Fruit fly (Drosophila melanogaster) whole organism, embryonic: ENCODE data around the gene Acph-1.
A peak's percentile ranks its signal among the peaks of the same experiment; 100 is the strongest.

Experiments used
- Abd-B ChIP-seq: fragments of 200-800 bp; sonication (Bioruptor generic); optimal IDR thresholded peaks from 2 replicates; lab custom pipeline; 2018; ENCODE audit warnings: missing biosample characterization, mild to moderate bottlenecking, missing genetic modification characterization, moderate library complexity
- Bgb ChIP-seq: fragments of 200-800 bp; sonication (Bioruptor generic); IDR thresholded peaks from 2 replicates; pipeline ENCODE4 v1.3.6; 2022; ENCODE audit warnings: missing biosample characterization, missing genetic modification characterization; ENCODE audit not compliant: partially characterized antibody
- Bteb2 ChIP-seq: fragments of 200-800 bp; sonication (Bioruptor generic); optimal IDR thresholded peaks from 2 replicates; lab custom pipeline; 2016; ENCODE audit warnings: missing biosample characterization, missing genetic modification characterization
- CG10979 ChIP-seq: fragments of 200-800 bp; sonication (Bioruptor generic); optimal IDR thresholded peaks from 2 replicates; lab custom pipeline; 2018; ENCODE audit warnings: missing biosample characterization, mild to moderate bottlenecking, missing genetic modification characterization, moderate library complexity
- CG11723 ChIP-seq: fragments of 200-800 bp; sonication (Bioruptor generic); optimal IDR thresholded peaks from 2 replicates; lab custom pipeline; 2017; ENCODE audit warnings: missing biosample characterization, mild to moderate bottlenecking, missing genetic modification characterization
- CG12236 ChIP-seq: fragments of 200-800 bp; sonication (Bioruptor generic); optimal IDR thresholded peaks from 2 replicates; lab custom pipeline; 2016; ENCODE audit warnings: missing biosample characterization, missing genetic modification characterization
- CG12659 ChIP-seq: fragments of 200-800 bp; sonication (Bioruptor generic); optimal IDR thresholded peaks from 3 replicates; lab custom pipeline; 2017; ENCODE audit warnings: mild to moderate bottlenecking, missing biosample characterization, missing genetic modification reagents, missing genetic modification characterization
- CG1529 ChIP-seq: fragments of 200-800 bp; sonication (Bioruptor generic); optimal IDR thresholded peaks from 3 replicates; lab custom pipeline; 2018; ENCODE audit warnings: missing biosample characterization, missing genetic modification characterization
- CG17186 ChIP-seq: fragments of 200-800 bp; sonication (Bioruptor generic); optimal IDR thresholded peaks from 3 replicates; lab custom pipeline; 2017; ENCODE audit warnings: missing biosample characterization, missing genetic modification reagents, missing genetic modification characterization
- CG1792 ChIP-seq: fragments of 200-800 bp; sonication (Bioruptor generic); optimal IDR thresholded peaks from 2 replicates; lab custom pipeline; 2016; ENCODE audit warnings: missing biosample characterization, missing genetic modification characterization
- CG2120 ChIP-seq: fragments of 200-800 bp; sonication (Bioruptor generic); optimal IDR thresholded peaks from 3 replicates; lab custom pipeline; 2016; ENCODE audit warnings: missing biosample characterization, missing genetic modification characterization
- CG2678 ChIP-seq: fragments of 200-800 bp; sonication (Bioruptor generic); optimal IDR thresholded peaks from 3 replicates; lab custom pipeline; 2019; ENCODE audit warnings: missing biosample characterization, mild to moderate bottlenecking, missing genetic modification characterization, moderate library complexity
- CG32532 ChIP-seq: fragments of 200-800 bp; sonication (Bioruptor generic); IDR thresholded peaks from 2 replicates; pipeline ENCODE4 v1.3.6; 2022; ENCODE audit warnings: missing biosample characterization, missing genetic modification characterization
- CG34422 ChIP-seq: fragments of 200-800 bp; sonication (Bioruptor generic); IDR thresholded peaks from 3 replicates; pipeline ENCODE4 v1.3.6; 2022; ENCODE audit warnings: missing biosample characterization, missing genetic modification characterization
- CG3838 ChIP-seq: fragments of 200-800 bp; sonication (Bioruptor generic); optimal IDR thresholded peaks from 3 replicates; lab custom pipeline; 2016; ENCODE audit warnings: missing biosample characterization, missing genetic modification characterization
- CG3995 ChIP-seq: fragments of 200-800 bp; sonication (Bioruptor generic); optimal IDR thresholded peaks from 3 replicates; lab custom pipeline; 2016; ENCODE audit warnings: missing biosample characterization, missing genetic modification characterization
- CG8924 ChIP-seq: fragments of 200-800 bp; optimal IDR thresholded peaks from 3 replicates; lab custom pipeline; 2019; ENCODE audit warnings: missing biosample characterization, mild to moderate bottlenecking, missing genetic modification characterization, moderate library complexity
- CG9609 ChIP-seq: fragments of 200-800 bp; sonication (Bioruptor generic); optimal IDR thresholded peaks from 3 replicates; lab custom pipeline; 2016; ENCODE audit warnings: missing biosample characterization, missing genetic modification characterization
- Chrac-16 ChIP-seq: fragments of 200-800 bp; sonication (Bioruptor generic); optimal IDR thresholded peaks from 3 replicates; lab custom pipeline; 2016; ENCODE audit warnings: missing biosample characterization, missing genetic modification characterization
- CrebB ChIP-seq: fragments of 200-800 bp; sonication (Bioruptor generic); optimal IDR thresholded peaks from 3 replicates; lab custom pipeline; 2018; ENCODE audit warnings: missing biosample characterization, mild to moderate bottlenecking, missing genetic modification characterization
- D ChIP-seq, 2 experiments: fragments of 200-800 bp in 1 of 2; fragments of >200 bp in 1 of 2; sonication (Bioruptor generic) in 1 of 2; optimal IDR thresholded peaks; 2 replicates in 1 of 2; 3 replicates in 1 of 2; lab custom pipeline; 2017; ENCODE audit warnings: mild to moderate bottlenecking in 1 of 2, missing biosample characterization in 1 of 2, missing genetic modification characterization in 1 of 2, missing genetic modification reagents in 1 of 2
- Dref ChIP-seq: fragments of 200-800 bp; sonication (Bioruptor generic); IDR thresholded peaks from 2 replicates; pipeline ENCODE4 v1.3.6; 2022; ENCODE audit warnings: missing biosample characterization, missing genetic modification characterization
- Drgx ChIP-seq: fragments of 200-800 bp; sonication (Bioruptor generic); IDR thresholded peaks from 2 replicates; pipeline ENCODE4 v1.3.6; 2022; ENCODE audit warnings: missing biosample characterization, missing genetic modification characterization
- Hmr ChIP-seq: fragments of 200-800 bp; sonication (Bioruptor generic); optimal IDR thresholded peaks from 3 replicates; lab custom pipeline; 2017; ENCODE audit warnings: mild to moderate bottlenecking, missing biosample characterization, missing genetic modification reagents, missing genetic modification characterization
- Hr78 ChIP-seq, 2 experiments: fragments of 200-800 bp in 1 of 2; fragments of >200 bp in 1 of 2; sonication (Bioruptor generic) in 1 of 2; optimal IDR thresholded peaks; 2 replicates each; lab custom pipeline; 2017 to 2019; ENCODE audit warnings: missing biosample characterization in 2 of 2, missing genetic modification characterization in 2 of 2, mild to moderate bottlenecking in 1 of 2, moderate library complexity in 1 of 2
- Kr ChIP-seq: fragments of 200-800 bp; sonication (Bioruptor generic); optimal IDR thresholded peaks from 2 replicates; lab custom pipeline; 2017; ENCODE audit warnings: missing biosample characterization, mild to moderate bottlenecking, missing genetic modification characterization
- Neu2 ChIP-seq: fragments of 200-800 bp; sonication (Bioruptor generic); optimal IDR thresholded peaks from 3 replicates; lab custom pipeline; 2016; ENCODE audit warnings: missing biosample characterization, missing genetic modification characterization, borderline replicate concordance
- Pdp1 ChIP-seq, 2 experiments: fragments of 200-800 bp; sonication (Bioruptor generic); optimal IDR thresholded peaks; 3 replicates each; lab custom pipeline; 2016; ENCODE audit warnings: missing biosample characterization in 2 of 2, missing genetic modification characterization in 2 of 2, mild to moderate bottlenecking in 1 of 2, moderate library complexity in 1 of 2
- Rfx ChIP-seq: fragments of 200-800 bp; sonication (Bioruptor generic); IDR thresholded peaks from 2 replicates; pipeline ENCODE4 v1.3.6; 2022; ENCODE audit warnings: missing biosample characterization, missing genetic modification characterization
- Sin3A ChIP-seq: fragments of >200 bp; optimal IDR thresholded peaks from 2 replicates; lab custom pipeline; 2018
- Sry-δ ChIP-seq: fragments of 200-800 bp; sonication (Bioruptor generic); optimal IDR thresholded peaks from 2 replicates; lab custom pipeline; 2016; ENCODE audit warnings: missing biosample characterization, missing genetic modification characterization
- abd-A ChIP-seq: fragments of 200-800 bp; sonication (Bioruptor generic); optimal IDR thresholded peaks from 3 replicates; lab custom pipeline; 2019; ENCODE audit warnings: missing biosample characterization, mild to moderate bottlenecking, missing genetic modification characterization, moderate library complexity
- bcd ChIP-seq: fragments of 200-800 bp; sonication (Bioruptor generic); optimal IDR thresholded peaks from 2 replicates; lab custom pipeline; 2017; ENCODE audit warnings: missing biosample characterization, mild to moderate bottlenecking, missing genetic modification characterization
- caup ChIP-seq: fragments of 200-800 bp; sonication (Bioruptor generic); optimal IDR thresholded peaks from 3 replicates; lab custom pipeline; 2017; ENCODE audit warnings: missing biosample characterization, mild to moderate bottlenecking, missing genetic modification characterization, moderate library complexity; ENCODE audit not compliant: severe bottlenecking
- ci ChIP-seq: fragments of 200-800 bp; sonication (Bioruptor generic); IDR thresholded peaks from 3 replicates; pipeline ENCODE4 v1.3.6; 2022; ENCODE audit warnings: missing biosample characterization, missing genetic modification characterization
- gcm ChIP-seq: fragments of 200-800 bp; sonication (Bioruptor generic); optimal IDR thresholded peaks from 2 replicates; lab custom pipeline; 2019; ENCODE audit warnings: missing biosample characterization, mild to moderate bottlenecking, missing genetic modification characterization, moderate library complexity
- gem ChIP-seq: fragments of 200-800 bp; sonication (Bioruptor generic); optimal IDR thresholded peaks from 2 replicates; lab custom pipeline; 2019; ENCODE audit warnings: missing biosample characterization, mild to moderate bottlenecking, missing genetic modification characterization, moderate library complexity
- inv ChIP-seq: fragments of 200-800 bp; sonication (Bioruptor generic); IDR thresholded peaks from 2 replicates; pipeline ENCODE4 v1.3.6; 2022; ENCODE audit warnings: missing biosample characterization, missing genetic modification characterization; ENCODE audit not compliant: partially characterized antibody
- jumu ChIP-seq: fragments of 200-800 bp; sonication (Bioruptor generic); optimal IDR thresholded peaks from 3 replicates; lab custom pipeline; 2016; ENCODE audit warnings: missing biosample characterization, missing genetic modification characterization
- lbe ChIP-seq: fragments of 200-800 bp; sonication (Bioruptor generic); optimal IDR thresholded peaks from 2 replicates; lab custom pipeline; 2016; ENCODE audit warnings: missing biosample characterization, mild to moderate bottlenecking, missing genetic modification characterization
- mld ChIP-seq: fragments of 200-800 bp; sonication (Bioruptor generic); IDR thresholded peaks from 3 replicates; pipeline ENCODE4 v1.3.6; 2022; ENCODE audit warnings: missing biosample characterization, missing genetic modification characterization; ENCODE audit not compliant: partially characterized antibody
- nom ChIP-seq: fragments of 200-800 bp; sonication (Bioruptor generic); optimal IDR thresholded peaks from 2 replicates; lab custom pipeline; 2017; ENCODE audit warnings: missing biosample characterization, missing genetic modification characterization, mild to moderate bottlenecking, moderate library complexity, missing genetic modification reagents
- sd ChIP-seq: fragments of 200-800 bp; sonication (Bioruptor generic); optimal IDR thresholded peaks from 3 replicates; lab custom pipeline; 2018; ENCODE audit warnings: missing biosample characterization, mild to moderate bottlenecking, missing genetic modification characterization, moderate library complexity
- slbo ChIP-seq: fragments of 200-800 bp; sonication (Bioruptor generic); IDR thresholded peaks from 2 replicates; pipeline ENCODE4 v1.3.6; 2022; ENCODE audit warnings: missing biosample characterization, missing genetic modification characterization
- slou ChIP-seq: fragments of 200-800 bp; sonication (Bioruptor generic); optimal IDR thresholded peaks from 3 replicates; lab custom pipeline; 2016; ENCODE audit warnings: missing biosample characterization, missing genetic modification characterization
- sob ChIP-seq: fragments of 200-800 bp; sonication (Bioruptor generic); IDR thresholded peaks from 2 replicates; pipeline ENCODE4 v1.3.6; 2022; ENCODE audit warnings: missing biosample characterization, missing genetic modification characterization
- stc ChIP-seq: fragments of 200-800 bp; sonication (Bioruptor generic); IDR thresholded peaks from 2 replicates; pipeline ENCODE4 v1.3.6; 2022; ENCODE audit warnings: missing biosample characterization, missing genetic modification characterization
- stwl ChIP-seq: fragments of 200-800 bp; sonication (Bioruptor generic); optimal IDR thresholded peaks from 3 replicates; lab custom pipeline; 2018; ENCODE audit warnings: missing biosample characterization, mild to moderate bottlenecking, missing genetic modification characterization, moderate library complexity

The Acph-1 gene

DNA sequence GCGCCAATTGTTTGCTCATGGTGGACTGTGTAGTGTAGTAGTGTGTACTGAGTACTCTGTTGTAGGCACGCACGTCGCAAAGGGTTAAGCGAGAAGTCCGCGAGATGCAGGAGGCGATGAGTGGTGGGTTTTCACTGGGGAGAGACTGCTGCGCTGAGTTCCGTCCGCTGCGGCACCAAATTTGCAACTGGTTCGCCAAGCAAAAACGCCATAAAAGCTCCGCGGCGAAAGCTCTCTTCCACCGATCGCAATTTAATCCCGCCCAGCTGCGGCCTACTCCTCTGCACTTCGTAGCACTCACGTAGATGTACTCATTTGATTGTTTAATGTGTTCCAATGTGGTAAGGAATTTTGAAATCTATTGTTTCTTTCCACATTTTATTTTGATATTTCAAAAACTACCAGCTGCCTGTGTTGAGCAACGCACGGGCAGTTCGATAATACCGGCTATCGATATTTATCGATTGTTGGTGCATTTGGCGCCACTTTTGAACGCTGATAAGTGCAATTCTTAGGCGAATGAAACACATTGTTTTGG lies 21.8 kb upstream of the Acph-1 start, which contains the start of gene CG7920:
Gene CG7920, minus strand, starts transcription at position 308 of the 538 bp plus-strand sequence.
- peak; percentile 48; the same call in 2 of the 3 replicates for TF ChIP-seq ci (GFP tag; lab: Robert Waterston, UW)
- peak; percentile 43 for TF ChIP-seq CG17186 (GFP tag; lab: Kevin White, UChicago)
- peak; percentile 52 for TF ChIP-seq caup (GFP tag; lab: Kevin White, UChicago)
- TF ChIP-seq CG3838 (GFP tag; lab: Kevin White, UChicago) = no peak
- no peak for TF ChIP-seq slou (GFP tag; lab: Kevin White, UChicago)
- TF ChIP-seq abd-A = peak; percentile 37
- peak; percentile 22 for TF ChIP-seq sd
- peak; percentile 55 for TF ChIP-seq lbe (GFP tag; lab: Kevin White, UChicago)
- no peak for TF ChIP-seq Chrac-16
- peak; percentile 69 for TF ChIP-seq Hmr (GFP tag; lab: Kevin White, UChicago)
- peak; percentile 4 for TF ChIP-seq gcm (GFP tag; lab: Kevin White, UChicago)
- peak; percentile 44 for TF ChIP-seq stwl (tag; lab: Kevin White, UChicago)
- TF ChIP-seq CG3995 (GFP tag; lab: Kevin White, UChicago) = no peak
- peak; percentile 8 for TF ChIP-seq CG8924 (tag; lab: Kevin White, UChicago)
- peak; percentile 91 for TF ChIP-seq Dref
- TF ChIP-seq CrebB (tag; lab: Kevin White, UChicago) = peak; percentile 41
- TF ChIP-seq Abd-B (GFP tag; lab: Kevin White, UChicago) = no peak
- TF ChIP-seq Kr = peak; percentile 60
- no peak for TF ChIP-seq bcd (GFP tag; lab: Kevin White, UChicago)
- no peak for TF ChIP-seq CG12236 (GFP tag; lab: Kevin White, UChicago)
- peak; percentile 79 for TF ChIP-seq Bgb (GFP tag; lab: Robert Waterston, UW)
- peak; percentile 13; the same call in 1 of the 3 replicates for TF ChIP-seq mld (GFP tag; lab: Robert Waterston, UW)
- TF ChIP-seq CG9609 (GFP tag; lab: Kevin White, UChicago) = no peak
- peak; percentile 46; the same call in 1 of the 2 replicates for TF ChIP-seq inv (GFP tag; lab: Robert Waterston, UW)
- peak; percentile 0 for TF ChIP-seq CG10979
- no peak for TF ChIP-seq CG1792 (GFP tag; lab: Kevin White, UChicago)
- no peak for TF ChIP-seq CG11723 (GFP tag; lab: Kevin White, UChicago)
- no peak for TF ChIP-seq Hr78 (GFP tag; optimal IDR thresholded peaks at IDR 0.05; lab: Kevin White, UChicago)
- peak; percentile 41; the same call in 1 of the 2 replicates for TF ChIP-seq CG32532
- TF ChIP-seq nom (GFP tag; lab: Kevin White, UChicago) = peak; percentile 77
- peak; percentile 54 for TF ChIP-seq CG2120 (GFP tag; lab: Kevin White, UChicago)
- peak; percentile 55; the same call in 2 of the 3 replicates for TF ChIP-seq CG34422 (GFP tag; lab: Robert Waterston, UW)
- peak; percentile 74 for TF ChIP-seq Sry-δ (GFP tag; lab: Kevin White, UChicago)
- TF ChIP-seq jumu = no peak
- no peak for TF ChIP-seq Neu2 (GFP tag; lab: Kevin White, UChicago)
- no peak for TF ChIP-seq CG1529 (GFP tag; lab: Kevin White, UChicago)
- no peak for TF ChIP-seq Rfx (GFP tag; lab: Robert Waterston, UW)
- peak; percentile 29 for TF ChIP-seq Bteb2 (GFP tag; lab: Kevin White, UChicago)
- no peak for TF ChIP-seq D (optimal IDR thresholded peaks at IDR 0.05; lab: Kevin White, UChicago)
- TF ChIP-seq D (GFP tag; optimal IDR thresholded peaks at IDR 0.05; lab: Kevin White, UChicago) = no peak
- TF ChIP-seq Sin3A (lab: Kevin White, UChicago) = peak; percentile 71
- TF ChIP-seq Pdp1 (GFP tag; optimal IDR thresholded peaks at IDR 0.05; lab: Kevin White, UChicago) = peak in 1 of 2 experiments; percentile 10
- TF ChIP-seq CG2678 (tag; lab: Kevin White, UChicago) = peak; percentile 10
- peak; percentile 42; the same call in 1 of the 2 replicates for TF ChIP-seq sob (GFP tag; lab: Robert Waterston, UW)
- no peak for TF ChIP-seq gem (tag; lab: Kevin White, UChicago)
- peak; percentile 64 for TF ChIP-seq CG12659 (GFP tag; lab: Kevin White, UChicago)
- TF ChIP-seq Drgx = peak; percentile 50; the same call in 1 of the 2 replicates
- TF ChIP-seq stc (GFP tag; lab: Robert Waterston, UW) = no peak
- TF ChIP-seq slbo = peak; percentile 22; the same call in 1 of the 2 replicates
